Fruit fly (Drosophila melanogaster) whole organism, embryonic: ENCODE measurements around the gene CG6005.

ENCODE experiments used
- B-H2 ChIP-seq: fragments of 200-800 bp; sonication (Bioruptor generic); optimal IDR thresholded peaks from 2 replicates; lab custom pipeline; 2018; ENCODE audit warnings: missing biosample characterization, mild to moderate bottlenecking, missing genetic modification characterization
- Bteb2 ChIP-seq: fragments of 200-800 bp; sonication (Bioruptor generic); optimal IDR thresholded peaks from 2 replicates; lab custom pipeline; 2016; ENCODE audit warnings: missing biosample characterization, missing genetic modification characterization
- CG6791 ChIP-seq: fragments of 200-800 bp; sonication (Bioruptor generic); IDR thresholded peaks from 3 replicates; pipeline ENCODE4 v1.3.6; 2022; ENCODE audit warnings: missing biosample characterization, missing genetic modification characterization; ENCODE audit not compliant: partially characterized antibody
- ci ChIP-seq: fragments of 200-800 bp; sonication (Bioruptor generic); IDR thresholded peaks from 3 replicates; pipeline ENCODE4 v1.3.6; 2022; ENCODE audit warnings: missing biosample characterization, missing genetic modification characterization

DNA sequence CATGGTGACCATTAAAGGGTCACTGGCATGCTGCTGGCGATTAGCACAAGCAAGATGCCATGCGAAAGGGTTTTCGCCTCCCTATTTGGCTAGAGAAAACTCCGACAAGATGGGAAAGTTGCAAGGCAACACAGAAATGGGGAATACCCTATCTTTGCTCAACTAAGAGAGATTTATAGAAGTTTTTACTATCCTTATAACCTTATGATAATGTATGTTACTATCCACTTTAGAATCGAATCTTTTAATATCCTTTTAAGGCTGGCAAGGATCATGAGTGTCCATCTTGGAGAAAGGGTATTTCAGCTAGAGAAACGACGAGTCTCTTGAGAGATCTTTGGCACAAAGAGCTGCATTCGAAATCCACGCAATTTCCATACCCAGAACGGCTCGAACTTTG is 45.9 kb upstream of the CG6005 start:
- no peak for TF ChIP-seq B-H2 (GFP tag; lab: Kevin White, UChicago)
- TF ChIP-seq Bteb2 (GFP tag; lab: Kevin White, UChicago) = no peak
- TF ChIP-seq ci = no peak
- TF ChIP-seq CG6791 (GFP tag; lab: Robert Waterston, UW) = no peak
